Worm (Caenorhabditis elegans) whole organism, L3 larva: ENCODE measurements around the gene Y73F8A.36.

Experiments used
- jun-1 ChIP-seq: fragments of 150-350 bp; optimal IDR thresholded peaks from 2 replicates; lab custom pipeline; 2014; ENCODE audit warnings: missing biosample characterization, missing genetic modification reagents, missing genetic modification characterization
- nhr-11 ChIP-seq: fragments of 150-350 bp; optimal IDR thresholded peaks from 2 replicates; lab custom pipeline; 2014; ENCODE audit warnings: missing biosample characterization, missing genetic modification characterization

- TF ChIP-seq nhr-11 (tag; lab: Kevin White, UChicago) (no peak), jun-1 (tag; lab: Kevin White, UChicago) (no peak)
Observed at ce11 chrIV:15251075-15251474, 5.3 kb downstream of the Y73F8A.36 start.
